Worm (Caenorhabditis elegans) whole organism, L2 larva: ENCODE measurements around the gene col-180.

ENCODE experiments used
- ZK546.5 ChIP-seq: sonication (generic microtip); optimal IDR thresholded peaks from 2 replicates; lab custom pipeline; 2017; ENCODE audit warnings: missing biosample characterization, missing genetic modification characterization
- ztf-1 ChIP-seq: fragments of 200-800 bp; sonication (Bioruptor generic); conservative IDR thresholded peaks from 2 replicates; pipeline ENCODE4 v1.3.6; 2022; ENCODE audit warnings: missing genetic modification characterization, missing compliant biosample characterization

- no peak for TF ChIP-seq ztf-1 (GFP tag; lab: Robert Waterston, UW)
- no peak for TF ChIP-seq ZK546.5 (tag; lab: Kevin White, UChicago)
These were observed 11.7 kb upstream of the col-180 start, which contains the start of gene D1053.4 for ce11 chrX:11723781-11724201.
